Worm (Caenorhabditis elegans): ENCODE measurements around the gene gcst-1.

DNA sequence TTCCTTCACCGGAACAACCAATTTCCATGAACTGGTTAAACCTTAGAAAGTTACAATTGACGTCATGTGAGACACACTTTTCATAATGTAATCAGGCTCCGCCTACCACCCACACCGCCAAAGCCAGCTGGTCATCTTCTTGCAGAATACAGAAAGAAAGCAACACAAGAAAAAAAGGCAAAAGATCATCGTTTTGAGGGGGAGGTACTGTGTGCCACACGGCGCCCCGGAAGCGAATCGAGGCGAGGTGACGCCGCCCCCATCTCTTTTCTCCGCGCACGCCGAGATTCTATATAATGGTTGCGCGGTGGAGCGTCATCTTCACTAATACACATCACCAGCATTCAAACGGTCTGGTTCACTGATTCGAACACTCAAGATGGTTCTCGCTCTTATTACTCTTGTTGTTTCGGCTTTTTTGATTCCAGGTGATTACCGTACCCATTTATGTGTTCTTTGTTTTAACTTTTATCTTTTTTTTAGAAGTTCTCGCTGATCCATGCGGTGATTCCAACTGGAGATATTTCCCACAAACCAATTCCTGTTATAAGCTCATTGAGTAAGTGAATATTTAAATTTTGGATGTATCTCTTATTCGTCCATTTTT lies 12.8 kb upstream of the gcst-1 start, which contains the start of gene clec-1:
- TF ChIP-seq ama-1 (optimal IDR thresholded peaks at IDR 0.05) = no peak
- TF ChIP-seq unc-3 (GFP tag; conservative IDR thresholded peaks at IDR 0.05) = no peak
- TF ChIP-seq unc-3 (tag; optimal IDR thresholded peaks at IDR 0.05) = no peak
- TF ChIP-seq eyg-1 (tag; optimal IDR thresholded peaks at IDR 0.05) = no peak
- TF ChIP-seq fkh-10 (GFP tag; optimal IDR thresholded peaks at IDR 0.05) = no peak
- TF ChIP-seq nfya-1 (tag; optimal IDR thresholded peaks at IDR 0.05) = no peak
- no peak for TF ChIP-seq unc-86 (tag; optimal IDR thresholded peaks at IDR 0.05)
- no peak for TF ChIP-seq pha-4 (tag; optimal IDR thresholded peaks at IDR 0.05)
- no peak for TF ChIP-seq rnt-1 (tag; optimal IDR thresholded peaks at IDR 0.05)
- TF ChIP-seq pros-1 (tag; optimal IDR thresholded peaks at IDR 0.05) = no peak
- no peak for TF ChIP-seq ceh-2 (tag; optimal IDR thresholded peaks at IDR 0.05)
- no peak for TF ChIP-seq hlh-6 (tag; optimal IDR thresholded peaks at IDR 0.05)
- TF ChIP-seq pqm-1 (tag; optimal IDR thresholded peaks at IDR 0.05) = no peak
- no peak for TF ChIP-seq ceh-9 (tag; optimal IDR thresholded peaks at IDR 0.05)
- no peak for TF ChIP-seq ceh-18 (tag; optimal IDR thresholded peaks at IDR 0.05)

All from whole organism, late embryonic.